Worm (Caenorhabditis elegans) whole organism, L4 larva: Measurements from ENCODE around the gene faah-2.

Experiments used
- F37D6.2 ChIP-seq: sonication (generic microtip); optimal IDR thresholded peaks from 2 replicates; lab custom pipeline; 2016; ENCODE audit warnings: mild to moderate bottlenecking, missing genetic modification characterization, missing compliant biosample characterization
- F44E2.7 ChIP-seq: fragments of 200-800 bp; sonication (Bioruptor generic); IDR thresholded peaks from 2 replicates; pipeline ENCODE4 v2.1.2; 2022; ENCODE audit warnings: missing genetic modification characterization, missing compliant biosample characterization
- F49E8.2 ChIP-seq: sonication (generic microtip); optimal IDR thresholded peaks from 2 replicates; lab custom pipeline; 2016; ENCODE audit warnings: missing compliant biosample characterization, mild to moderate bottlenecking, missing genetic modification characterization, borderline replicate concordance
- T20F7.1 ChIP-seq: fragments of 200-800 bp; sonication (Bioruptor generic); optimal IDR thresholded peaks from 2 replicates; lab custom pipeline; 2018; ENCODE audit warnings: mild to moderate bottlenecking, missing genetic modification characterization, missing compliant biosample characterization
- Y48G9A.11 ChIP-seq: fragments of 200-800 bp; sonication (Bioruptor generic); IDR thresholded peaks from 2 replicates; pipeline ENCODE4 v1.3.6; 2022; ENCODE audit warnings: missing genetic modification reagents, missing genetic modification characterization, missing compliant biosample characterization
- Y75B8A.6 ChIP-seq: fragments of 200-800 bp; sonication (Bioruptor generic); IDR thresholded peaks from 2 replicates; pipeline ENCODE4 v1.3.6; 2022; ENCODE audit warnings: missing genetic modification reagents, missing genetic modification characterization, missing compliant biosample characterization
- aha-1 ChIP-seq: fragments of 150-350 bp; peaks from one replicate; lab custom pipeline; 2014; ENCODE audit warnings: missing biosample characterization, missing genetic modification characterization
- aly-2 ChIP-seq: sonication (generic microtip); optimal IDR thresholded peaks from 2 replicates; lab custom pipeline; 2018; ENCODE audit warnings: missing biosample characterization, missing genetic modification characterization
- ama-1 ChIP-seq: fragments of 150-350 bp; optimal IDR thresholded peaks from 2 replicates; lab custom pipeline; 2014; ENCODE audit warnings: inconsistent platforms, mixed read lengths
- ceh-32 ChIP-seq: sonication (generic microtip); optimal IDR thresholded peaks from 2 replicates; lab custom pipeline; 2016; ENCODE audit warnings: mild to moderate bottlenecking, missing genetic modification characterization, missing compliant biosample characterization; ENCODE audit not compliant: poor library complexity
- daf-16 ChIP-seq, 3 experiments: sonication (generic microtip); optimal IDR thresholded peaks; 2 replicates each; lab custom pipeline; 2016 to 2017; ENCODE audit warnings: missing genetic modification characterization in 3 of 3, missing genetic modification reagents in 3 of 3, mild to moderate bottlenecking in 2 of 3, missing compliant biosample characterization in 2 of 3, missing biosample characterization in 1 of 3, moderate library complexity in 1 of 3
- dmd-9 ChIP-seq: fragments of 200-800 bp; sonication (Bioruptor generic); IDR thresholded peaks from 2 replicates; pipeline ENCODE4 v1.3.6; 2022; ENCODE audit warnings: missing genetic modification reagents, missing genetic modification characterization, missing compliant biosample characterization
- dpl-1 ChIP-seq: fragments of 150-350 bp; optimal IDR thresholded peaks from 2 replicates; lab custom pipeline; 2014; ENCODE audit warnings: missing biosample characterization, missing genetic modification reagents, missing genetic modification characterization
- dve-1 ChIP-seq: sonication (generic microtip); optimal IDR thresholded peaks from 2 replicates; lab custom pipeline; 2017; ENCODE audit warnings: antibody characterized with exemption, mild to moderate bottlenecking, missing genetic modification characterization, missing compliant biosample characterization; ENCODE audit not compliant: insufficient read depth
- egl-43 ChIP-seq: fragments of 200-800 bp; sonication (Bioruptor generic); IDR thresholded peaks from 2 replicates; pipeline ENCODE4 v1.3.6; 2022; ENCODE audit warnings: missing genetic modification reagents, missing genetic modification characterization, missing compliant biosample characterization
- fkh-10 ChIP-seq: fragments of 150-350 bp; optimal IDR thresholded peaks from 2 replicates; lab custom pipeline; 2014; ENCODE audit warnings: missing biosample characterization, missing genetic modification reagents, missing genetic modification characterization
- hlh-11 ChIP-seq: fragments of 200-800 bp; sonication (Bioruptor generic); optimal IDR thresholded peaks from 2 replicates; lab custom pipeline; 2018; ENCODE audit warnings: mild to moderate bottlenecking, missing genetic modification characterization, missing compliant biosample characterization
- hlh-30 ChIP-seq: sonication (generic microtip); optimal IDR thresholded peaks from 2 replicates; lab custom pipeline; 2017; ENCODE audit warnings: antibody characterized with exemption, mild to moderate bottlenecking, missing genetic modification characterization, missing compliant biosample characterization; ENCODE audit not compliant: insufficient read depth
- lin-13 ChIP-seq: fragments of 150-350 bp; optimal IDR thresholded peaks from 2 replicates; lab custom pipeline; 2014; ENCODE audit warnings: missing biosample characterization, missing genetic modification reagents, missing genetic modification characterization
- lin-15B ChIP-seq: fragments of 150-350 bp; sonication (generic microtip); optimal IDR thresholded peaks from 3 replicates; lab custom pipeline; 2014; ENCODE audit warnings: missing biosample characterization, missing genetic modification characterization
- lin-29 ChIP-seq: fragments of 200-800 bp; sonication (Bioruptor generic); IDR thresholded peaks from 2 replicates; pipeline ENCODE4 v1.3.6; 2022; ENCODE audit warnings: missing genetic modification reagents, missing genetic modification characterization, missing compliant biosample characterization
- lin-38 ChIP-seq: fragments of 200-800 bp; sonication (Bioruptor generic); IDR thresholded peaks from 2 replicates; pipeline ENCODE4 v1.3.6; 2022; ENCODE audit warnings: missing genetic modification reagents, missing genetic modification characterization, missing compliant biosample characterization
- lir-3 ChIP-seq: sonication (generic microtip); optimal IDR thresholded peaks from 2 replicates; lab custom pipeline; 2016; ENCODE audit warnings: mild to moderate bottlenecking, missing genetic modification characterization, missing compliant biosample characterization
- lsy-2 ChIP-seq, 2 experiments: fragments of 150-350 bp in 1 of 2; sonication (generic microtip) in 1 of 2; optimal IDR thresholded peaks; 2 replicates each; lab custom pipeline; 2014 to 2017; ENCODE audit warnings: missing biosample characterization in 2 of 2, missing genetic modification characterization in 2 of 2
- mdl-1 ChIP-seq, 2 experiments: fragments of 150-350 bp in 1 of 2; sonication (generic microtip) in 1 of 2; optimal IDR thresholded peaks; 2 replicates each; lab custom pipeline; 2014 to 2017; ENCODE audit warnings: missing biosample characterization in 2 of 2, missing genetic modification characterization in 2 of 2
- mdt-29 ChIP-seq: fragments of 200-800 bp; sonication (Bioruptor generic); IDR thresholded peaks from 2 replicates; pipeline ENCODE4 v1.3.6; 2022; ENCODE audit warnings: missing genetic modification reagents, missing genetic modification characterization, missing compliant biosample characterization
- mep-1 ChIP-seq: fragments of 150-350 bp; sonication (generic microtip); optimal IDR thresholded peaks from 3 replicates; lab custom pipeline; 2014; ENCODE audit warnings: missing biosample characterization, missing genetic modification characterization
- mes-2 ChIP-seq: sonication (generic microtip); optimal IDR thresholded peaks from 2 replicates; lab custom pipeline; 2016; ENCODE audit warnings: missing genotype, mild to moderate bottlenecking, missing genetic modification characterization, missing compliant biosample characterization; ENCODE audit not compliant: poor library complexity, severe bottlenecking
- mxl-2 ChIP-seq: fragments of 200-800 bp; sonication (Bioruptor generic); conservative IDR thresholded peaks from 2 replicates; pipeline ENCODE4 v1.3.6; 2022; ENCODE audit warnings: missing genetic modification reagents, missing genetic modification characterization, missing compliant biosample characterization
- mxl-3 ChIP-seq: fragments of 200-800 bp; sonication (Bioruptor generic); optimal IDR thresholded peaks from 2 replicates; lab custom pipeline; 2018; ENCODE audit warnings: mild to moderate bottlenecking, missing genetic modification characterization, missing compliant biosample characterization
- nhr-11 ChIP-seq: fragments of 150-350 bp; optimal IDR thresholded peaks from 2 replicates; lab custom pipeline; 2014; ENCODE audit warnings: missing biosample characterization, missing genetic modification characterization
- nhr-25 ChIP-seq: sonication (generic microtip); optimal IDR thresholded peaks from 2 replicates; lab custom pipeline; 2017; ENCODE audit warnings: missing genetic modification characterization, mild to moderate bottlenecking, missing compliant biosample characterization, antibody characterized with exemption, moderate library complexity, borderline replicate concordance; ENCODE audit not compliant: insufficient read depth
- nhr-28 ChIP-seq: fragments of 150-350 bp; optimal IDR thresholded peaks from 2 replicates; lab custom pipeline; 2014; ENCODE audit warnings: missing biosample characterization, missing genetic modification characterization
- nhr-6 ChIP-seq: fragments of 150-350 bp; optimal IDR thresholded peaks from 2 replicates; lab custom pipeline; 2014; ENCODE audit warnings: missing biosample characterization, missing genetic modification characterization
- nhr-76 ChIP-seq: fragments of 150-350 bp; optimal IDR thresholded peaks from 2 replicates; lab custom pipeline; 2014; ENCODE audit warnings: missing biosample characterization, missing genetic modification characterization
- nhr-77 ChIP-seq: fragments of 150-350 bp; optimal IDR thresholded peaks from 2 replicates; lab custom pipeline; 2014; ENCODE audit warnings: missing biosample characterization, missing genetic modification characterization
- pha-4 ChIP-seq, 2 experiments: fragments of 150-350 bp in 1 of 2; fragments of 200-800 bp in 1 of 2; sonication (Bioruptor generic) in 1 of 2; IDR thresholded peaks in 1 of 2; optimal IDR thresholded peaks in 1 of 2; 2 replicates each; pipeline versions ENCODE4 v1.3.6 to Lab custom; 2014 to 2022; ENCODE audit warnings: missing genetic modification characterization in 2 of 2, missing genetic modification reagents in 2 of 2, missing biosample characterization in 1 of 2, missing compliant biosample characterization in 1 of 2
- pqm-1 ChIP-seq: sonication (generic microtip); optimal IDR thresholded peaks from 2 replicates; lab custom pipeline; 2017; ENCODE audit warnings: missing biosample characterization, missing genetic modification characterization
- rbr-2 ChIP-seq: sonication (generic microtip); optimal IDR thresholded peaks from 2 replicates; lab custom pipeline; 2016; ENCODE audit warnings: missing genotype, missing genetic modification characterization, missing compliant biosample characterization
- spr-3 ChIP-seq: fragments of 200-800 bp; sonication (Bioruptor generic); optimal IDR thresholded peaks from 2 replicates; lab custom pipeline; 2018; ENCODE audit warnings: mild to moderate bottlenecking, missing genetic modification characterization, missing compliant biosample characterization
- tra-1 ChIP-seq: fragments of 200-800 bp; sonication (Bioruptor generic); IDR thresholded peaks from 2 replicates; pipeline ENCODE4 v1.3.6; 2022; ENCODE audit warnings: missing genetic modification reagents, missing genetic modification characterization, missing compliant biosample characterization
- unc-130 ChIP-seq: sonication (generic microtip); optimal IDR thresholded peaks from 2 replicates; lab custom pipeline; 2016; ENCODE audit warnings: missing genetic modification reagents, missing genetic modification characterization, missing compliant biosample characterization
- zfp-3 ChIP-seq: fragments of 200-800 bp; sonication (Bioruptor generic); conservative IDR thresholded peaks from 2 replicates; pipeline ENCODE4 v1.3.6; 2022; ENCODE audit warnings: missing genetic modification reagents, missing genetic modification characterization, missing compliant biosample characterization
- zip-11 ChIP-seq: fragments of 200-800 bp; sonication (Bioruptor generic); IDR thresholded peaks from 2 replicates; pipeline ENCODE4 v1.3.6; 2022; ENCODE audit warnings: missing genetic modification characterization, missing compliant biosample characterization

Gene faah-2

DNA sequence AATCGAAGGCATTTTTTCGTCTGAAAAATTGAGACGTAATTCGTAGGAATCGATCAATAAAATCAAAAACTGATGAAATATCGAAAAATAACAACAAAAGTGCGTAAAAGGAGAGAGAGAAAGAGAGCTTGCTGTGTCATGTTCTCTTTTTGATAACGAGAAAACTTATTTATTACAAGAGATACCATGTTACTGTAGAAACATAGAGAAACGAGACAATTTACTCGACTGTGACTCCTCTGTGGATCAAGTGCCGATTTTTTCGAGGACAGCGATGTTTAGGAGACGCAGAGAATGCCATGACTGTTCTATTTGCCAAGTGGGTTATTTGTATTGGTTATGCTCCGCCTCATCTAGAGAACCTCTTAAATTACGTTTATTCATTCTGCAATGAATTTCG is 18.7 kb upstream of the faah-2 start, which contains the start of gene sph-1 (continued):
- no peak for TF ChIP-seq daf-16 (GFP tag; optimal IDR thresholded peaks at IDR 0.05; lab: Kevin White, UChicago)
- peak; percentile 89 for TF ChIP-seq daf-16 (tag; optimal IDR thresholded peaks at IDR 0.05; lab: Kevin White, UChicago)
- no peak for TF ChIP-seq Y48G9A.11 (GFP tag; lab: Robert Waterston, UW)
- TF ChIP-seq Y75B8A.6: no peak
- TF ChIP-seq F44E2.7 (GFP tag; lab: Robert Waterston, UW): no peak
- TF ChIP-seq zip-11: no peak
- TF ChIP-seq tra-1 (GFP tag; lab: Robert Waterston, UW): no peak
- no peak for TF ChIP-seq mxl-2 (GFP tag; lab: Robert Waterston, UW)
- TF ChIP-seq lin-29 (GFP tag; lab: Robert Waterston, UW): no peak
- no peak for TF ChIP-seq egl-43

DNA sequence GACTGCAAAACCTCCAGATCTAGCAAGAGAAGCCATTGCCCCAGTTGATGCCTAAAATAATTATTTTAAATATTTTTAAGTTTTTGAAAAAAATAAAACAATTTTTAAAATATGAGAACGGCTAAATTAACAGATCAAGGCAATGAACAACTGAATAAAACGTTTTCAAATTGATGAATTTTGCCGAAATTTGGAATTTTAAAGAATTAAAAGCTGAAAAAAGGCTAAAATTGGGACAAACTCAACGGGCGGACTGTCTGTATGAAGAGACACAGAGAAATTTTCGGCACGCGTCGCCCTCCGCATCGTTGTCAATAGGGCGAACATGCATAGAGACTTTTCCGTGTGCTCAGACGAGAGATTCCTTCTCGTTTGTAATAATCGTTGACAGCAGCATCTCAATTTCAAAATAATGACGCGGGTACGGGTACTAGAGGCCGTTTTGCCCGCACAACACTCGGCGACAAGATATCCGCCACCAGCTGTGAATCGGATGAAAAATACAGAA is 16.2 kb upstream of the faah-2 start, which contains the start of the genes isp-1 and islo-1:
isp-1 (minus strand) TSS at position 51 of the 508 bp plus-strand sequence.
islo-1 (plus strand) TSS at position 385 of the 508 bp plus-strand sequence.
- peak; percentile 27 for TF ChIP-seq lin-13 (GFP tag; lab: Kevin White, UChicago)
- no peak for TF ChIP-seq daf-16 (GFP tag; optimal IDR thresholded peaks at IDR 0.05; lab: Kevin White, UChicago)
- TF ChIP-seq daf-16 (tag; optimal IDR thresholded peaks at IDR 0.05; lab: Kevin White, UChicago): peak; percentile 55
- no peak for TF ChIP-seq lir-3 (tag; lab: Kevin White, UChicago)
- TF ChIP-seq fkh-10 (GFP tag; lab: Kevin White, UChicago): no peak
- TF ChIP-seq dve-1: peak; percentile 57
- TF ChIP-seq nhr-76 (tag; lab: Kevin White, UChicago): no peak
- no peak for TF ChIP-seq pha-4 (GFP tag; IDR thresholded peaks at IDR 0.05; lab: Robert Waterston, UW)
- TF ChIP-seq pha-4 (tag; optimal IDR thresholded peaks at IDR 0.05; lab: Kevin White, UChicago): peak; percentile 35
- TF ChIP-seq nhr-77 (tag; lab: Kevin White, UChicago): peak; percentile 41
- peak; percentile 69 for TF ChIP-seq mep-1 (tag; lab: Kevin White, UChicago)
- peak; percentile 75 for TF ChIP-seq ama-1
- peak; percentile 56 for TF ChIP-seq dpl-1
- peak in 1 of 2 experiments; percentile 77 for TF ChIP-seq mdl-1 (tag; optimal IDR thresholded peaks at IDR 0.05; lab: Kevin White, UChicago)
- TF ChIP-seq aha-1 (tag; lab: Kevin White, UChicago): peak; percentile 91
- TF ChIP-seq zfp-3 (GFP tag; lab: Robert Waterston, UW): no peak
- no peak for TF ChIP-seq ceh-32 (tag; lab: Kevin White, UChicago)
- no peak for TF ChIP-seq spr-3 (GFP tag; lab: Kevin White, UChicago)
- peak; percentile 39 for TF ChIP-seq hlh-11 (tag; lab: Kevin White, UChicago)
- no peak for TF ChIP-seq pqm-1
- TF ChIP-seq unc-130 (GFP tag; lab: Kevin White, UChicago): peak; percentile 35
- peak; percentile 32 for TF ChIP-seq nhr-28
- TF ChIP-seq nhr-6 (tag; lab: Kevin White, UChicago): peak; percentile 63
- no peak for TF ChIP-seq F49E8.2 (tag; lab: Kevin White, UChicago)
- TF ChIP-seq lin-38 (GFP tag; lab: Robert Waterston, UW): peak; percentile 91
- TF ChIP-seq F37D6.2 (tag; lab: Kevin White, UChicago): no peak
- no peak for TF ChIP-seq T20F7.1
- peak; percentile 11 for TF ChIP-seq mxl-3 (GFP tag; lab: Kevin White, UChicago)
- peak; percentile 19 for TF ChIP-seq nhr-11
- TF ChIP-seq lsy-2 (tag; optimal IDR thresholded peaks at IDR 0.05; lab: Kevin White, UChicago): peak in 1 of 2 experiments; percentile 61
- TF ChIP-seq dmd-9: no peak
- TF ChIP-seq nhr-25 (tag; lab: Kevin White, UChicago): peak; percentile 33
- TF ChIP-seq aly-2 (tag; lab: Kevin White, UChicago): no peak
- no peak for TF ChIP-seq mdt-29 (GFP tag; lab: Robert Waterston, UW)
- TF ChIP-seq rbr-2 (tag; lab: Kevin White, UChicago): peak; percentile 29
- peak; percentile 82 for TF ChIP-seq mes-2 (tag; lab: Kevin White, UChicago)
- TF ChIP-seq hlh-30: peak; percentile 82
- TF ChIP-seq lin-15B: peak; percentile 1
